Fruit fly (Drosophila melanogaster): ENCODE measurements around the gene AIF.

AIF gene

dm6 chr2L:2133009-2133408 lies 18.5 kb upstream of the AIF start (continued):
- TF ChIP-seq CG7963 (GFP tag; IDR thresholded peaks at IDR 0.05; ENCODE audit: partially characterized antibody) (no peak), esg (GFP tag; conservative IDR thresholded peaks at IDR 0.05) (no peak), phol (tag; optimal IDR thresholded peaks at IDR 0.05) (no peak), cg (GFP tag; optimal IDR thresholded peaks at IDR 0.05) (no peak), CG11504 (tag; optimal IDR thresholded peaks at IDR 0.05) (no peak), Hey (tag; optimal IDR thresholded peaks at IDR 0.05) (no peak), gsb-n (tag; optimal IDR thresholded peaks at IDR 0.05) (no peak), pnt (GFP tag; optimal IDR thresholded peaks at IDR 0.05) (no peak), Poxn (GFP tag; IDR thresholded peaks at IDR 0.05) (no peak), Rfx (GFP tag; IDR thresholded peaks at IDR 0.05) (peak; percentile 31), psq (GFP tag; optimal IDR thresholded peaks at IDR 0.05) (no peak), CG2199 (GFP tag; IDR thresholded peaks at IDR 0.05) (no peak), slou (GFP tag; optimal IDR thresholded peaks at IDR 0.05) (peak; percentile 1), Pdp1 (GFP tag; optimal IDR thresholded peaks at IDR 0.05) (peak in 1 of 2 experiments; percentile 24), rib (GFP tag; IDR thresholded peaks at IDR 0.05) (no peak), CG9876 (GFP tag; optimal IDR thresholded peaks at IDR 0.05) (no peak), CG3407 (GFP tag; optimal IDR thresholded peaks at IDR 0.05) (no peak), ssp (GFP tag; IDR thresholded peaks at IDR 0.05) (no peak), CG7745 (tag; optimal IDR thresholded peaks at IDR 0.05) (no peak), bcd (GFP tag; optimal IDR thresholded peaks at IDR 0.05) (peak; percentile 9), CG4730 (GFP tag; IDR thresholded peaks at IDR 0.05) (no peak), Nf-YB (GFP tag; optimal IDR thresholded peaks at IDR 0.05) (no peak), Blimp-1 (GFP tag; optimal IDR thresholded peaks at IDR 0.05) (no peak), mirr (GFP tag; optimal IDR thresholded peaks at IDR 0.05) (peak; percentile 32), CG18476 (GFP tag; optimal IDR thresholded peaks at IDR 0.05) (no peak), eve (GFP tag; optimal IDR thresholded peaks at IDR 0.05) (no peak), CG7372 (GFP tag; IDR thresholded peaks at IDR 0.05) (no peak), CG17568 (GFP tag; optimal IDR thresholded peaks at IDR 0.05) (no peak), CG9932 (GFP tag; IDR thresholded peaks at IDR 0.05) (peak; percentile 23; the same call in 1 of the 2 replicates), CG11247 (GFP tag; IDR thresholded peaks at IDR 0.05) (no peak), dati (GFP tag; IDR thresholded peaks at IDR 0.05) (no peak), bowl (GFP tag; IDR thresholded peaks at IDR 0.05) (no peak), Ravus (GFP tag; IDR thresholded peaks at IDR 0.05) (no peak), Sin3A (optimal IDR thresholded peaks at IDR 0.05) (no peak), tna (GFP tag; IDR thresholded peaks at IDR 0.05; ENCODE audit: partially characterized antibody) (no peak), CG33213 (GFP tag; optimal IDR thresholded peaks at IDR 0.05) (no peak), CG34422 (GFP tag; IDR thresholded peaks at IDR 0.05) (no peak), CHES-1-like (GFP tag; optimal IDR thresholded peaks at IDR 0.05) (no peak), Mrtf (GFP tag; IDR thresholded peaks at IDR 0.05) (no peak), CG7786 (GFP tag; optimal IDR thresholded peaks at IDR 0.05) (no peak), CG30403 (GFP tag; optimal IDR thresholded peaks at IDR 0.05) (no peak), cato (GFP tag; optimal IDR thresholded peaks at IDR 0.05; ENCODE audit: borderline replicate concordance) (no peak), YL-1 (GFP tag; optimal IDR thresholded peaks at IDR 0.05) (no peak), CG16779 (GFP tag; IDR thresholded peaks at IDR 0.05) (no peak), Side (GFP tag; optimal IDR thresholded peaks at IDR 0.05) (no peak), CG4820 (GFP tag; optimal IDR thresholded peaks at IDR 0.05) (peak; percentile 5), ems (GFP tag; optimal IDR thresholded peaks at IDR 0.05) (no peak), slbo (GFP tag; IDR thresholded peaks at IDR 0.05) (peak; percentile 59), Rx (GFP tag; IDR thresholded peaks at IDR 0.05) (no peak), row (GFP tag; IDR thresholded peaks at IDR 0.05) (peak; percentile 64; the same call in 1 of the 3 replicates), CG13287 (GFP tag; IDR thresholded peaks at IDR 0.05; ENCODE audit: partially characterized antibody) (no peak), CG2116 (GFP tag; optimal IDR thresholded peaks at IDR 0.05) (no peak), lbe (GFP tag; optimal IDR thresholded peaks at IDR 0.05) (no peak)
